Worm (Caenorhabditis elegans): Measurements from ENCODE around the gene flh-2.

DNA sequence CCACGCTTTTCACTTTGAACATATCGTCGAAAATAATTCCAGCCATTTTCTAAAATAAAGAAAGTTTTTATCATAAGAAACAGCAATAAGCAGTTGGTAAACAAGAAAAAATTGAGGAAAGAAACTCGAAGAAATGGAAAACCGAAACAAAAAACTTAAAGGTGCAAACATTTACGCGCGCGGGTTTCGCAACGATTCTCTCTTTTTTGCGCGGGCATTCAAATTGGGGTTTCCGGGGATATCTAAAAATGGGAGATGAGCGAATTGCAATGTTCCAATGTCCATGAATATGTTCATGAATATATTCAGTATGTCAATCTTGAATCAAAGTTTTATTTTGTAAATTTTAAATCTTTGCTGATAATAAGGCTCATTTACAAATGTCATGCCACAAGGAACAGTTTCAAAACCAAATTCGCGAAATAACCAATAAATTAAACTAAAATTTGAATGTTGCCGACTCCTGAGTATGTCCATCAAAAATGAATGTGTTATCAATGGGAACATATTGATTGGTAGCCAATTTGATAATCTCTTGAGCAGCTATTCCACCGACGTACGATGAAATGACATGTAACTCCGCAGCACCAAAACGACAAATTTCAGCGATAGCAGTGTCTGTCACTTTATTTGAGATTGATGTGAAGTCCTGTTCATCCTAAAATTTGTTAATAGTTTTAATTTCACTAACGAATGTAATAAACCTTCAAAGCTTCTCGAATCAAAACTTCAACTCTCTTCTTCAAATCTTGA is 33.8 kb upstream of the flh-2 start, which contains the start of gene rpb-8:
- no peak for TF ChIP-seq C38D4.7 (GFP tag; optimal IDR thresholded peaks at IDR 0.05)
- TF ChIP-seq pha-4 (tag; optimal IDR thresholded peaks at IDR 0.05), result no peak
- no peak for TF ChIP-seq dmd-4 (tag; optimal IDR thresholded peaks at IDR 0.05; ENCODE audit: borderline replicate concordance)
- TF ChIP-seq pat-9 (tag; optimal IDR thresholded peaks at IDR 0.05), result no peak
- TF ChIP-seq tbx-2 (tag; optimal IDR thresholded peaks at IDR 0.05), result no peak
